Worm (Caenorhabditis elegans): ENCODE data around the gene gpla-1.

Gene gpla-1

ce11 chrV:11979673-11980561 lies 42.3 kb upstream of the gpla-1 start, which contains the start of gene snr-4 (continued):
- peak; percentile 63 for TF ChIP-seq ceh-34 (tag; optimal IDR thresholded peaks at IDR 0.05)
- no peak for TF ChIP-seq lim-6 (tag; optimal IDR thresholded peaks at IDR 0.05)
- no peak for TF ChIP-seq gmeb-2 (tag; optimal IDR thresholded peaks at IDR 0.05)
- peak; percentile 31 for TF ChIP-seq C38D4.7 (GFP tag; optimal IDR thresholded peaks at IDR 0.05)
- TF ChIP-seq ref-2 (tag; optimal IDR thresholded peaks at IDR 0.05): peak; percentile 58

DNA sequence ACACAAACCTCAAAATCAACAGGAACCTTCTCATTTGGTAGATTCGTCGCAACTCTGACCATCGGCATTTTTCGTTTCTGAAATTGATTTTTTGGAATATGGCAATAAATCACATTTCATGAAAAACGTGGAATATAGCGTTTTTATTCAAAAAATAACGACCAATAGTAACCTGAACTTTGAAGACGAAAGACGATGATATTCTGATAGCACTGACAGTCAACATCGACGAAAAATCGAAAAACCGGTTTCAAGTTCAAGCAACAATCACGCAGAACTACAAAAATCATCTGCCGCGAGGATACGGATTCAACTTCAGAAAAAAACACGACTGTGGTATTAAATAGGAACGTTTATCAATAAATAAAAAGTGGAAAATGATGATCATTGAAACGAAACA lies 40.6 kb upstream of the gpla-1 start, which contains the start of gene mif-2:
Gene mif-2, minus strand, starts transcription at position 281 of the 400 bp plus-strand sequence.
- no peak for TF ChIP-seq odd-2 (tag; optimal IDR thresholded peaks at IDR 0.05)

- TF ChIP-seq ceh-9 (tag; optimal IDR thresholded peaks at IDR 0.05) (no peak), odd-2 (tag; optimal IDR thresholded peaks at IDR 0.05) (no peak), rnt-1 (tag; optimal IDR thresholded peaks at IDR 0.05) (no peak), pha-2 (tag; optimal IDR thresholded peaks at IDR 0.05) (no peak), ref-2 (tag; optimal IDR thresholded peaks at IDR 0.05) (no peak), C08G9.2 (tag; optimal IDR thresholded peaks at IDR 0.05) (no peak), tbx-2 (tag; optimal IDR thresholded peaks at IDR 0.05) (no peak), gmeb-2 (tag; optimal IDR thresholded peaks at IDR 0.05) (no peak), ceh-45 (GFP tag; IDR thresholded peaks at IDR 0.05) (no peak), fkh-10 (GFP tag; optimal IDR thresholded peaks at IDR 0.05) (no peak), ceh-2 (tag; optimal IDR thresholded peaks at IDR 0.05) (no peak), K02D7.2 (tag; optimal IDR thresholded peaks at IDR 0.05) (no peak), pros-1 (tag; optimal IDR thresholded peaks at IDR 0.05) (no peak), dve-1 (tag; optimal IDR thresholded peaks at IDR 0.05) (no peak), pat-9 (tag; optimal IDR thresholded peaks at IDR 0.05) (no peak), sdc-2 (tag; optimal IDR thresholded peaks at IDR 0.05) (no peak)
These were observed 39.1 kb upstream of the gpla-1 start for ce11 chrV:11976734-11977133.

- TF ChIP-seq ceh-22 (tag; optimal IDR thresholded peaks at IDR 0.05) (no peak), ets-4 (tag; optimal IDR thresholded peaks at IDR 0.05) (no peak), tbx-7 (tag; optimal IDR thresholded peaks at IDR 0.05) (no peak), npax-4 (tag; optimal IDR thresholded peaks at IDR 0.05) (no peak), lim-6 (tag; optimal IDR thresholded peaks at IDR 0.05) (no peak), pag-3 (tag; optimal IDR thresholded peaks at IDR 0.05; ENCODE audit: borderline replicate concordance) (no peak), K09A11.1 (tag; optimal IDR thresholded peaks at IDR 0.05; ENCODE audit: insufficient read depth) (no peak)
These were observed 37.6 kb upstream of the gpla-1 start, which contains the start of gene cpr-1 for ce11 chrV:11975233-11975632. TSS of gene cpr-1 (plus strand) at chrV:11975551.

DNA sequence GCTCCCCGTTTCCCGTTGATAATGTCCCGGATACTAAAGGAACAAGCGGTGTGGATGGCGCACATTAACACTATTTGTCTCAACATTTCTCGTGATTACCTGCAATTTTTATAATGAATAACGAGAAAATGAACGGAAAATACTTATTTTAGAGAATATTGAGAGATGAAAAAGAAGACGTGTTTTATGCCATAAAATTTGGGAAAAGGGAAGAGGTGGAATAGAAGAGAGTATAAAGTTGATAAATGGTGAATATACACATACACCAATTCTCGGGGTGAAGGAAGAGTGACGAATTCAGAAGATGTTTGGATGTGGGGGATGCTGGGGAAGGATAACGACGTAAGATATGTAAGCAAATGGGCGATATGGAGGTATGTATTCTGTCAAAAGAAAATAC lies 27.1 kb upstream of the gpla-1 start, which contains the start of gene F58H1.7:
Gene F58H1.7, minus strand, starts transcription at position 101 of the 400 bp plus-strand sequence.
- TF ChIP-seq dmd-4 (tag; optimal IDR thresholded peaks at IDR 0.05; ENCODE audit: borderline replicate concordance) (no peak), unc-55 (GFP tag; optimal IDR thresholded peaks at IDR 0.05) (no peak), ceh-34 (tag; optimal IDR thresholded peaks at IDR 0.05) (no peak), ets-4 (tag; optimal IDR thresholded peaks at IDR 0.05) (no peak), sdc-2 (tag; optimal IDR thresholded peaks at IDR 0.05) (no peak), ceh-6 (GFP tag; optimal IDR thresholded peaks at IDR 0.05) (no peak), madf-2 (tag; optimal IDR thresholded peaks at IDR 0.05) (no peak), C38D4.7 (GFP tag; optimal IDR thresholded peaks at IDR 0.05) (no peak), pros-1 (tag; optimal IDR thresholded peaks at IDR 0.05) (no peak), fkh-6 (tag; optimal IDR thresholded peaks at IDR 0.05) (no peak), ahr-1 (tag; optimal IDR thresholded peaks at IDR 0.05) (no peak), mec-3 (tag; optimal IDR thresholded peaks at IDR 0.05; ENCODE audit: borderline replicate concordance) (no peak), hlh-6 (tag; optimal IDR thresholded peaks at IDR 0.05) (no peak), hlh-15 (tag; optimal IDR thresholded peaks at IDR 0.05) (no peak), tbx-2 (tag; optimal IDR thresholded peaks at IDR 0.05) (no peak), ceh-45 (GFP tag; IDR thresholded peaks at IDR 0.05) (no peak), pax-1 (tag; optimal IDR thresholded peaks at IDR 0.05) (no peak), sox-2 (GFP tag; IDR thresholded peaks at IDR 0.05) (no peak), lim-6 (tag; optimal IDR thresholded peaks at IDR 0.05) (no peak)

All from whole organism, late embryonic.